Worm (Caenorhabditis elegans) whole organism, early embryonic: Measurements from ENCODE around the gene cysl-3.

ENCODE experiments used
- B0310.2 ChIP-seq: sonication (generic microtip); optimal IDR thresholded peaks from 2 replicates; lab custom pipeline; 2016; ENCODE audit warnings: mild to moderate bottlenecking, missing genetic modification characterization, missing compliant biosample characterization
- F13C5.2 ChIP-seq: sonication (generic microtip); optimal IDR thresholded peaks from 2 replicates; lab custom pipeline; 2017; ENCODE audit warnings: mild to moderate bottlenecking, missing genetic modification characterization, inconsistent platforms, missing compliant biosample characterization
- aly-1 ChIP-seq: sonication (generic microtip); optimal IDR thresholded peaks from 2 replicates; lab custom pipeline; 2016; ENCODE audit warnings: missing genetic modification characterization, missing compliant biosample characterization
- ama-1 ChIP-seq: fragments of 150-350 bp; optimal IDR thresholded peaks from 2 replicates; lab custom pipeline; 2014
- ceh-13 ChIP-seq: fragments of 200-800 bp; sonication (Bioruptor generic); optimal IDR thresholded peaks from 2 replicates; lab custom pipeline; 2018; ENCODE audit warnings: mild to moderate bottlenecking, missing genetic modification characterization, missing compliant biosample characterization
- ceh-36 ChIP-seq: sonication (generic microtip); optimal IDR thresholded peaks from 2 replicates; lab custom pipeline; 2016; ENCODE audit warnings: missing genetic modification characterization, inconsistent platforms, missing compliant biosample characterization
- ets-7 ChIP-seq: sonication (generic microtip); optimal IDR thresholded peaks from 2 replicates; lab custom pipeline; 2016; ENCODE audit warnings: missing genotype, missing genetic modification characterization, missing compliant biosample characterization
- flt-1 ChIP-seq: fragments of 200-800 bp; sonication (Bioruptor generic); IDR thresholded peaks from 2 replicates; pipeline ENCODE4 v1.3.6; 2022; ENCODE audit warnings: missing genetic modification characterization, missing compliant biosample characterization
- hmbx-1 ChIP-seq: sonication (generic microtip); optimal IDR thresholded peaks from 2 replicates; lab custom pipeline; 2016; ENCODE audit warnings: mild to moderate bottlenecking, missing genetic modification characterization, missing compliant biosample characterization
- hmg-4 ChIP-seq: fragments of 200-800 bp; sonication (Bioruptor generic); optimal IDR thresholded peaks from 2 replicates; lab custom pipeline; 2018; ENCODE audit warnings: mild to moderate bottlenecking, missing genetic modification characterization, missing compliant biosample characterization
- hnd-1 ChIP-seq: sonication (generic microtip); optimal IDR thresholded peaks from 2 replicates; lab custom pipeline; 2016; ENCODE audit warnings: missing genetic modification characterization, missing compliant biosample characterization
- pes-1 ChIP-seq: fragments of 200-800 bp; sonication (Bioruptor generic); IDR thresholded peaks from 2 replicates; pipeline ENCODE4 v1.3.6; 2022; ENCODE audit warnings: missing genetic modification reagents, missing genetic modification characterization, missing compliant biosample characterization
- scrt-1 ChIP-seq: fragments of 200-800 bp; sonication (Bioruptor generic); IDR thresholded peaks from 2 replicates; pipeline ENCODE4 v1.3.6; 2022; ENCODE audit warnings: missing genetic modification characterization, missing compliant biosample characterization
- sea-1 ChIP-seq: fragments of 200-800 bp; sonication (Bioruptor generic); conservative IDR thresholded peaks from 2 replicates; pipeline ENCODE4 v1.3.6; 2022; ENCODE audit warnings: missing genetic modification characterization, missing compliant biosample characterization
- tbx-11 ChIP-seq: fragments of 200-800 bp; sonication (Bioruptor generic); IDR thresholded peaks from 2 replicates; pipeline ENCODE4 v1.3.6; 2022; ENCODE audit warnings: missing genetic modification characterization, missing compliant biosample characterization
- tbx-37 ChIP-seq: fragments of 200-800 bp; sonication (Bioruptor generic); conservative IDR thresholded peaks from 2 replicates; pipeline ENCODE4 v1.3.6; 2022; ENCODE audit warnings: missing genetic modification reagents, missing genetic modification characterization, missing compliant biosample characterization
- tra-4 ChIP-seq: sonication (generic microtip); optimal IDR thresholded peaks from 2 replicates; lab custom pipeline; 2017; ENCODE audit warnings: missing genetic modification characterization, missing compliant biosample characterization

Gene cysl-3

DNA sequence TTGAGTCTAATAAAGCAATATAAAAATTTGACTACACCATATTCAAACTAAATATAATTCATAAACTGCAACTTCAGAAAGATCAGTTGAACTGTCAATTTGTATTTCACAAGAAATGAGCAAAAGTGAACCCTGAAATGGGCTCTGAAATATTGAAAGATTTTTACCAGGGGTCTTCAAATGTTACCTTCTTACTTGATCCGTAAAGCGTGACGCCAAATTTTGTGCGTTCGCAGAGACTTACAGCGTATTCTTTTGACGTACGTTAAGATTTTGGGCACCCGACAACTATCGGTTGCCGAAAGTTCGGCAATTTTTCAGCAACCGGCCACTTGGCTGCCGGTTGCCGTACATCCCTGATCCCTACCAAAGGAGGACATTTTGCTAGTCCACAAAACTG is 34.1 kb upstream of the cysl-3 start:
- no peak for TF ChIP-seq flt-1 (GFP tag; lab: Robert Waterston, UW)
- no peak for TF ChIP-seq hmg-4 (GFP tag; lab: Kevin White, UChicago)
- no peak for TF ChIP-seq hnd-1 (tag; lab: Kevin White, UChicago)
- TF ChIP-seq F13C5.2 (tag; lab: Kevin White, UChicago) = no peak
- no peak for TF ChIP-seq ceh-13
- TF ChIP-seq sea-1 (GFP tag; lab: Robert Waterston, UW) = no peak
- no peak for TF ChIP-seq pes-1 (GFP tag; lab: Robert Waterston, UW)
- no peak for TF ChIP-seq aly-1 (tag; lab: Kevin White, UChicago)
- TF ChIP-seq ceh-36 (tag; lab: Kevin White, UChicago) = no peak
- TF ChIP-seq tbx-37 (GFP tag; lab: Robert Waterston, UW) = no peak
- TF ChIP-seq ama-1 = no peak
- TF ChIP-seq tbx-11 (GFP tag; lab: Robert Waterston, UW) = no peak
- no peak for TF ChIP-seq ets-7 (tag; lab: Kevin White, UChicago)
- TF ChIP-seq scrt-1 (GFP tag; lab: Robert Waterston, UW) = no peak
- no peak for TF ChIP-seq hmbx-1 (tag; lab: Kevin White, UChicago)

DNA sequence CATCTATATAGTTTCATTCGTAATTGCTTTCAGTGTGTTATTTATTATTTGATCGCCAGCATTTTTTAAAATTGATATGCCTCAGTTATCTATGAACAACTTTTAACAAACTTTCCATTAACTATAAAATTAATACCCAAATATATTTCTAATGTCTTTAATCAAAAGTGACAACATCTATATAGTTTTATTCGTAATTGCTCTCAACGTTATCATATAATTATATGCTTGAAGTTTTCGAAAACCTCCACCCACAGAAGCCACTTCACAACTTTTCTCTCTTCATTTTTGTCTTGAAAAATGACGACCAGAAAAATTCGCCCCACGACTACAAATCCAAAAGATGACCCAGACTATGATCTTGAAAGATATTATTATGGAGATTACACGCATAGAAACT is 32.4 kb upstream of the cysl-3 start, which contains the start of gene srw-6:
TSS of gene srw-6 (plus strand) at position 301 of the 400 bp plus-strand sequence.
- TF ChIP-seq ceh-13 (no peak), ama-1 (no peak), B0310.2 (no peak), ets-7 (tag; lab: Kevin White, UChicago) (no peak), hmg-4 (GFP tag; lab: Kevin White, UChicago) (no peak), scrt-1 (GFP tag; lab: Robert Waterston, UW) (no peak), hnd-1 (tag; lab: Kevin White, UChicago) (no peak), pes-1 (GFP tag; lab: Robert Waterston, UW) (no peak), hmbx-1 (tag; lab: Kevin White, UChicago) (no peak), F13C5.2 (tag; lab: Kevin White, UChicago) (no peak), aly-1 (tag; lab: Kevin White, UChicago) (no peak), ceh-36 (tag; lab: Kevin White, UChicago) (no peak), tbx-37 (GFP tag; lab: Robert Waterston, UW) (no peak)

DNA sequence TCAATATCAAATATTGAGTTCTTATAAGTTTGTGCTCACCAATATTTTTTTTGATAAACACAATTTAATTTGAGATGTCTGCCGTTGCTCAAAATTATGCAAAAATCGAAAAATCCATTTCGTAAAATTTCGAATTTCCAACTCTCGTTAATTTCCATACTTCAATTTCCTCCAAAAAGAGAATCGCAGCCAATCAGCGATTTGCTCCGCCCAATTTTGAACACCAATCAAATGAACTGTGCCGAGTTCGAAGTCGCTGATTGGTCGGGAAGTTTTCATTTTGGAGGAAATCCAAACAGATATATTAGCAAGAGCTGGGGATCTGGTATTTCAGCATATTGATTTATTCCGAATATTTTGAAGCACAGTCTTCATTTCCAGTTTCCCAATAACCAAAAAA is 31.9 kb upstream of the cysl-3 start:
- TF ChIP-seq pes-1 (GFP tag; lab: Robert Waterston, UW) (no peak), scrt-1 (GFP tag; lab: Robert Waterston, UW) (no peak), sea-1 (GFP tag; lab: Robert Waterston, UW) (no peak), hmbx-1 (tag; lab: Kevin White, UChicago) (no peak), ceh-13 (no peak), F13C5.2 (tag; lab: Kevin White, UChicago) (no peak), tbx-37 (GFP tag; lab: Robert Waterston, UW) (no peak), B0310.2 (no peak), ama-1 (no peak), tra-4 (no peak), flt-1 (GFP tag; lab: Robert Waterston, UW) (no peak), tbx-11 (GFP tag; lab: Robert Waterston, UW) (no peak)

DNA sequence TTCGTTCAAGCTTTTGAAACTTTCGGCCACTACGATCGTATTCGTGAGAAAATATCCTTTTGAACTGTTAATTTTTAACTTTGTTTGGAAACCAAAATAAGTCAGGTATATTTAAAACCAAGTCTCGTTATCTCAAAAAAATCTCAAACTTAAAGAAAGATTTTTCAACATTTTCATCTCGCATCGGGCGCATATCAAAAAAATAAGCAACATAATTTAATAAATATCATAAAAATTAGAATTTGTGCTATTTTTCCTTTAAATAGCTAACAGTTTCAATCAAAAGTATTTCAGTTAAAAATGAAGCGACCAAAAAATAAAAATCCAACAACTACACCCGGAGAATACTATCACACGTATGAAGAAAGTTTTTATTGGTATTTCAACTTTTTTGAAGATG is 30.0 kb upstream of the cysl-3 start, which contains the start of gene srw-7:
TSS of gene srw-7 (plus strand) at position 301 of the 400 bp plus-strand sequence.
- TF ChIP-seq hnd-1 (tag; lab: Kevin White, UChicago) (no peak), ceh-13 (no peak), B0310.2 (no peak), ama-1 (no peak), tra-4 (no peak), hmbx-1 (tag; lab: Kevin White, UChicago) (no peak), pes-1 (GFP tag; lab: Robert Waterston, UW) (no peak), F13C5.2 (tag; lab: Kevin White, UChicago) (no peak)

DNA sequence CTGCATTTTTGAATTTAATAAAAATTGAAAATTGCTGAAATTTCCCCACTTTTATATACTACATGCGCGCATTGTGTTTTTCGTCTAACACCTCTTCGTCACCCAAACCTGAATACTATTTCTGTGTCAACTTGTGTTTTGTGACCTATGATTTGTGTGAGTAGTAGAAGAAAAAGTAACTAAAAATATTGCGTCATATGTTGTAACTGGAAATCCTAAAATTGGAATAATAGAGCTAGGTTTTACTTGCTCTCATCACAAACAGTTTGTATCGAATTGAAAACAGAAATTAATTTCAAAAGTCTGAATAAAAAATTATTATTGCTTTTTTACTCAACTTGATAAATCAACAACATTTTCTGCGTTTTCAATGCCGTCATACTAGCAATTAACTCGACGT is 29.6 kb upstream of the cysl-3 start, which contains the start of gene R08F11.4:
TSS of gene R08F11.4 (minus strand) at position 29 of the 400 bp plus-strand sequence.
- TF ChIP-seq scrt-1 (GFP tag; lab: Robert Waterston, UW) (no peak), sea-1 (GFP tag; lab: Robert Waterston, UW) (no peak), hmg-4 (GFP tag; lab: Kevin White, UChicago) (no peak), ceh-13 (no peak), tbx-11 (GFP tag; lab: Robert Waterston, UW) (no peak), aly-1 (tag; lab: Kevin White, UChicago) (no peak), ceh-36 (tag; lab: Kevin White, UChicago) (no peak), hnd-1 (tag; lab: Kevin White, UChicago) (no peak), pes-1 (GFP tag; lab: Robert Waterston, UW) (no peak), B0310.2 (no peak), tbx-37 (GFP tag; lab: Robert Waterston, UW) (no peak), ets-7 (tag; lab: Kevin White, UChicago) (no peak), flt-1 (GFP tag; lab: Robert Waterston, UW) (no peak), ama-1 (no peak), hmbx-1 (tag; lab: Kevin White, UChicago) (no peak), F13C5.2 (tag; lab: Kevin White, UChicago) (no peak), tra-4 (no peak)

DNA sequence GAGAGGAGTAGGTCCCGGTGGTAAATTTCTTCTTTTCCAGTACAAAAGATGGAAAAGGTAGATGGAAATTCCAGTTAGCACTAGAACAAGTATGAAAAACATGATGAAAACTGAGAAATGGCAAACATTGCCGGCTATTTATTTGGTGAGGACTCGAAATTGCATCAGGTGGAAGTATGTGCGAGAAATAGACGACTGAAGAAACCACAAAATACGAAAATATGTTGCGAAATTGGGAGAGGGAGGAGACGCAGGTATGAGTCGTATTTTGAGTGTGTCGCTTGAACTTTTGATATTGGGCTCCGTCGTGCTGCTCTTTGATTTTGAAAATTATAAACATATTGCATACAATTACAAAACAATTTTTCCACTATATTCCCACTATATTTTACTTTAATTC is 27.4 kb upstream of the cysl-3 start, which contains the start of gene cyp-33C8:
TSS of gene cyp-33C8 (minus strand) at position 200 of the 400 bp plus-strand sequence.
- no peak for TF ChIP-seq ceh-13
- TF ChIP-seq ceh-36 (tag; lab: Kevin White, UChicago) = no peak
- TF ChIP-seq hmg-4 (GFP tag; lab: Kevin White, UChicago) = no peak
- TF ChIP-seq hnd-1 (tag; lab: Kevin White, UChicago) = no peak

DNA sequence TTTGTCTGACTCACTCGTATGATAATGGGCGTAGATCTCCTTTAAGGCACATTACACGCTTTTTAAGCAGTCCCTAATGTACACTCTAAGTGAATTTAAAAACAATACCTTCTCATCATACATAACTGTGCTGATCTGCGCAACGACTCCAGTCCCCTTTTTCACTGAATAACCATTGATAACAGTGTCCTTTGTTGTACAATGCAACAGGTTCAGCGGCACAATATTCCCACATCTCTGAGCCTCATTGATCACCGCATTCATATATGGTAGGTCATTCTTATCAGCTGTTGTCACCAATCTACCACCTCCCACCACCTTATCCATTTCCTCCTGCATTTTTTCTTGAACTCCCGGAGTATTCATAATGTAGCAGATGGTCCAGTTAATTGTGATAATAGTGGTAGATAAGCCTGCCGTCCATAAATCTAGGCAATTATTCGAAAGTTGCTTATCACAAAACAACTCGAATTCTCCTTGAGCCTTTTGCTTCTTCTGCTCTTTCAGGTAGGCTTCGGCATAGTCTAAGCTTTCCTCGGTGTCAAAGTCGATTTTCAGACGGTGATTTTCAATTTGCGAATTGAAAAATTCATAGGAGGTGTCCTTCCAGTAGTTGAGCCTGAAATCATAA is 26.0 kb upstream of the cysl-3 start:
- TF ChIP-seq flt-1 (GFP tag; lab: Robert Waterston, UW) (no peak), ceh-13 (no peak), aly-1 (tag; lab: Kevin White, UChicago) (no peak), ama-1 (no peak), hnd-1 (tag; lab: Kevin White, UChicago) (no peak), tbx-11 (GFP tag; lab: Robert Waterston, UW) (no peak), pes-1 (GFP tag; lab: Robert Waterston, UW) (no peak), F13C5.2 (tag; lab: Kevin White, UChicago) (no peak), tbx-37 (GFP tag; lab: Robert Waterston, UW) (no peak), hmbx-1 (tag; lab: Kevin White, UChicago) (no peak), scrt-1 (GFP tag; lab: Robert Waterston, UW) (no peak), sea-1 (GFP tag; lab: Robert Waterston, UW) (no peak), tra-4 (no peak)
